Worm (Caenorhabditis elegans) whole organism, midembryonic: ENCODE data around the gene plp-1.

Experiments used
- cog-1 ChIP-seq: sonication (generic microtip); optimal IDR thresholded peaks from 2 replicates; lab custom pipeline; 2016; ENCODE audit warnings: missing genetic modification characterization, missing compliant biosample characterization
- flt-1 ChIP-seq: fragments of 200-800 bp; sonication (Bioruptor generic); IDR thresholded peaks from 2 replicates; pipeline ENCODE4 v1.3.6; 2022; ENCODE audit warnings: missing genetic modification characterization, missing compliant biosample characterization
- med-1 ChIP-seq: sonication (generic microtip); optimal IDR thresholded peaks from 2 replicates; lab custom pipeline; 2017; ENCODE audit warnings: missing genetic modification characterization, mild to moderate bottlenecking, missing compliant biosample characterization, antibody characterized with exemption, missing genetic modification reagents; ENCODE audit not compliant: insufficient read depth
- ref-1 ChIP-seq: fragments of 200-800 bp; sonication (Bioruptor generic); conservative IDR thresholded peaks from 2 replicates; pipeline ENCODE4 v1.3.6; 2022; ENCODE audit warnings: missing genetic modification reagents, missing genetic modification characterization, missing compliant biosample characterization
- tab-1 ChIP-seq: fragments of 200-800 bp; sonication (Bioruptor generic); IDR thresholded peaks from 2 replicates; pipeline ENCODE4 v1.3.6; 2022; ENCODE audit warnings: missing genetic modification characterization, missing compliant biosample characterization
- ztf-29 ChIP-seq: fragments of 200-800 bp; sonication (Bioruptor generic); IDR thresholded peaks from 2 replicates; pipeline ENCODE4 v1.3.6; 2022; ENCODE audit warnings: missing genetic modification reagents, missing genetic modification characterization, missing compliant biosample characterization

DNA sequence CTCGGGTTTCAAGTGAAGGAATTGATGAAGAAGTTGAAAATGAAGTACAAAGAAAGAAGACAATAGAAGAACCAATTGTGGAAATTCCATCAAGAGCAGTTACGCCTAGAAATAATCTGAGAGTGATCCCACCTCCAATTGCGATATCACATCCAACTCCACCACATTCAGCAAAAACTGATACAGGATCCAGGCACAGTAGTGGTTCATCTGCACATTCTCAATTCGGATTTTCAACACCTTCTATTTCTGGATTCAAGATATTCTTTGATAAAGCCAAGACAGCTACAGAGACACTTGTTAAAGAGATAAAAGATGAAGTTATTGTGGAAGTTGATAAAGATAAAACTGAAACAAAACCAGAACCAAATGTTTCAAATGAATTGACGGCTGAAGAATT, 25.0 kb upstream of the plp-1 start:
- TF ChIP-seq cog-1 (tag; lab: Kevin White, UChicago) (no peak), tab-1 (GFP tag; lab: Robert Waterston, UW) (no peak), med-1 (GFP tag; lab: Kevin White, UChicago) (no peak), ref-1 (GFP tag; lab: Robert Waterston, UW) (no peak), ztf-29 (GFP tag; lab: Robert Waterston, UW) (no peak), flt-1 (GFP tag; lab: Robert Waterston, UW) (no peak)
